Comparison of ENCODE assay signal across 1 fruit fly cellular context in the genomic region with DNA sequence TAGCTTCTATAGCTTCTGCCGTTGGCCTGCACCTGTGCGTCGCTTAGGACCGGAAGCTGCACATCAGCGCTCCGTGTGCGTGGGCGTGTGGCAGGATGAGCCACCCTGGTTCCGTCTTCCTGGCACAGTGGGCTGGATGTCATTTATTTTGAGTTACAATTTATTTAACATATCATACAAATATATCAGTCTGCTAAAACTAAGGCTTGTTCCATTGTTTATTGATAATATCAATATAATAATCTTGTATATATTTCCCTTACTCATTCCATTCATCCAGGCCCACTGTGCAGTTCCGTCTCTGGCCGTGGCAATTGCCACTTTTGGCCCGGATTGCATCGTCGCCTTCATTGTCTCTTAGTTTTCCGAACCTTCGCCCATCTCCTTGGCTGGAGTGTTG.
TF ChIP-seq lines count a peak whose summit lies in the region.

No protein-coding gene starts in this region.

TF ChIP-seq in whole organism, embryonic, 481 proteins besides CTCF, POLR2A, EP300 and RAD21 (continued from another document):
- TF ChIP-seq row (GFP tag; IDR thresholded peaks at IDR 0.05; lab: Robert Waterston, UW), result peak; percentile 61
- peak; percentile 82 for TF ChIP-seq sens (GFP tag; lab: Kevin White, UChicago)
- TF ChIP-seq dmrt11E (tag; optimal IDR thresholded peaks at IDR 0.05; lab: Kevin White, UChicago), result peak; percentile 34
- TF ChIP-seq en (GFP tag; optimal IDR thresholded peaks at IDR 0.05; lab: Kevin White, UChicago), result no peak
- no peak for TF ChIP-seq caup (GFP tag; optimal IDR thresholded peaks at IDR 0.05; lab: Kevin White, UChicago; ENCODE audit: severe bottlenecking)
- TF ChIP-seq gem (tag; optimal IDR thresholded peaks at IDR 0.05; lab: Kevin White, UChicago), result peak; percentile 66
- TF ChIP-seq CoRest (tag; optimal IDR thresholded peaks at IDR 0.05; lab: Kevin White, UChicago), result peak; percentile 32
- TF ChIP-seq CG10209 (GFP tag; optimal IDR thresholded peaks at IDR 0.05; lab: Kevin White, UChicago), result peak; percentile 9
- TF ChIP-seq CG9932 (GFP tag; IDR thresholded peaks at IDR 0.05; lab: Robert Waterston, UW), result 0 out of 2 replicates have a peak, but pooled peaks have one; percentile 14
- no peak; the same call in 1 of the 2 replicates for TF ChIP-seq ara (GFP tag; IDR thresholded peaks at IDR 0.05; lab: Robert Waterston, UW)
- TF ChIP-seq CG6689 (GFP tag; IDR thresholded peaks at IDR 0.05; lab: Robert Waterston, UW), result peak; percentile 62
- TF ChIP-seq cato (GFP tag; optimal IDR thresholded peaks at IDR 0.05; lab: Kevin White, UChicago; ENCODE audit: borderline replicate concordance), result no peak
- TF ChIP-seq h (optimal IDR thresholded peaks at IDR 0.05; lab: Kevin White, UChicago), result no peak
- TF ChIP-seq CG31388 (GFP tag; optimal IDR thresholded peaks at IDR 0.05; lab: Kevin White, UChicago), result no peak
- peak; percentile 34 for TF ChIP-seq CG18262 (tag; optimal IDR thresholded peaks at IDR 0.05; lab: Kevin White, UChicago)
- TF ChIP-seq maf-S (GFP tag; optimal IDR thresholded peaks at IDR 0.05; lab: Kevin White, UChicago), result no peak
- peak; percentile 18 for TF ChIP-seq Chrac-16 (GFP tag; optimal IDR thresholded peaks at IDR 0.05; lab: Kevin White, UChicago)
- no peak for TF ChIP-seq D (optimal IDR thresholded peaks at IDR 0.05; lab: Kevin White, UChicago)
- TF ChIP-seq D (GFP tag; optimal IDR thresholded peaks at IDR 0.05; lab: Kevin White, UChicago), result peak; percentile 7
- peak; percentile 40 for TF ChIP-seq bcd (GFP tag; optimal IDR thresholded peaks at IDR 0.05; lab: Kevin White, UChicago)
- TF ChIP-seq Poxn (GFP tag; IDR thresholded peaks at IDR 0.05; lab: Robert Waterston, UW), result no peak
- peak; percentile 53 for TF ChIP-seq sisA (GFP tag; IDR thresholded peaks at IDR 0.05; lab: Robert Waterston, UW)
- peak; percentile 72 for TF ChIP-seq CG18599 (GFP tag; optimal IDR thresholded peaks at IDR 0.05; lab: Kevin White, UChicago)
- TF ChIP-seq CG17359 (tag; optimal IDR thresholded peaks at IDR 0.05; lab: Kevin White, UChicago), result peak; percentile 41
- TF ChIP-seq CG4820 (GFP tag; optimal IDR thresholded peaks at IDR 0.05; lab: Kevin White, UChicago), result peak; percentile 31
- TF ChIP-seq esg (GFP tag; conservative IDR thresholded peaks at IDR 0.05; lab: Robert Waterston, UW), result peak; percentile 55; the same call in 1 of the 2 replicates
- TF ChIP-seq CG18476 (GFP tag; optimal IDR thresholded peaks at IDR 0.05; lab: Kevin White, UChicago), result no peak
- TF ChIP-seq CG8290 (GFP tag; optimal IDR thresholded peaks at IDR 0.05; lab: Kevin White, UChicago), result no peak
- TF ChIP-seq CG8290 (tag; optimal IDR thresholded peaks at IDR 0.05; lab: Kevin White, UChicago), result peak in 1 of 2 experiments; percentile 11
- TF ChIP-seq cwo (GFP tag; optimal IDR thresholded peaks at IDR 0.05; lab: Kevin White, UChicago), result peak; percentile 32
- TF ChIP-seq jigr1 (GFP tag; IDR thresholded peaks at IDR 0.05; lab: Robert Waterston, UW), result no peak
- no peak for TF ChIP-seq p53 (GFP tag; optimal IDR thresholded peaks at IDR 0.05; lab: Kevin White, UChicago)
- TF ChIP-seq HLH3B (GFP tag; IDR thresholded peaks at IDR 0.05; lab: Robert Waterston, UW), result peak; percentile 72
- TF ChIP-seq CG17568 (GFP tag; optimal IDR thresholded peaks at IDR 0.05; lab: Kevin White, UChicago), result no peak
- peak; percentile 22 for TF ChIP-seq ind (GFP tag; optimal IDR thresholded peaks at IDR 0.05; lab: Kevin White, UChicago)
- peak; percentile 46; the same call in 1 of the 2 replicates for TF ChIP-seq CG10366 (GFP tag; IDR thresholded peaks at IDR 0.05; lab: Robert Waterston, UW)
- TF ChIP-seq wor (GFP tag; IDR thresholded peaks at IDR 0.05; lab: Robert Waterston, UW), result 0 out of 2 replicates have a peak, but pooled peaks have one; percentile 17
- peak; percentile 23 for TF ChIP-seq CG10654 (GFP tag; optimal IDR thresholded peaks at IDR 0.05; lab: Kevin White, UChicago)
- no peak for TF ChIP-seq CG7928 (GFP tag; optimal IDR thresholded peaks at IDR 0.05; lab: Kevin White, UChicago)
- 0 out of 3 replicates have a peak, but pooled peaks have one; percentile 47 for TF ChIP-seq otp (GFP tag; IDR thresholded peaks at IDR 0.05; lab: Robert Waterston, UW)
- peak; percentile 50; the same call in 1 of the 2 replicates for TF ChIP-seq E2f1 (GFP tag; IDR thresholded peaks at IDR 0.05; lab: Robert Waterston, UW)
- TF ChIP-seq Rx (GFP tag; IDR thresholded peaks at IDR 0.05; lab: Robert Waterston, UW), result no peak
